Worm (Caenorhabditis elegans): ENCODE results near the gene F48C5.2.

DNA sequence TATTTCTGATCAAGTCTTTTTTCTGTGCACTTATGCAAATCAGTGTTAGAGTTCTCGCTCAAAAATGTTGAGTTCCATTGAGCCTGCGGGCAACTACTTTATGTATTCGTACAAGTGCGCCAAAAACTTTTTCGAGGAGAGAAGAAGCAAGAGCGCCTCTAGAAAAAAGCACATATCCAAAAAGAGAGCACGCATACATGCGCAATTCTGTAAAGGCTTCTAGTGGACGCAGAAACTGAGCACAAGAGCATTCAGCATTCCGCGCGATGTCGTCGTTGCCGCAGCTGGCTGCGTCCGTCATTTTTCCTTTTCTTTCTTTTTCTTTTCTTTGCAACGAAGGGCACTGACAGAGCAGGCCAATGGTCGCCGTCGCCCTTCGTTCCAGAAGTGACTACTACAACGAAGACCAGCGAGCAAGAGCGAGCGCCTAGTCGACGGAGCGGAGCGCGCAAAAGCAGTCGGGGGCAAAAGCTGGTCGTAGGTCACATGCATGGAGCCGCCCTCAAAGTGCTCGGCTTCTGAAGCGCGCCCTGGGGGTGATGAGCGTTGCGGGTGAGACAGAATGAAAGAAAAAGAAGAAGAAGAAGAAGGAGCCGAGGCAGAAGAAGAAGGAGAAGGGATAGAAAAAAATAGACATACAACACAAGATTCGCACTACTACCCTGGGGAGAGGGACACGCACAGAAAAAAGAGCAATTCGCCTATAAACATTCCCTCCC lies 19.0 kb upstream of the F48C5.2 start:
- TF ChIP-seq mdl-1 (tag; optimal IDR thresholded peaks at IDR 0.05) (no peak), aly-2 (tag; optimal IDR thresholded peaks at IDR 0.05) (no peak), nhr-25 (tag; optimal IDR thresholded peaks at IDR 0.05; ENCODE audit: borderline replicate concordance, insufficient read depth) (no peak), lsy-2 (tag; optimal IDR thresholded peaks at IDR 0.05) (peak; percentile 35 to 40), F37D6.2 (tag; optimal IDR thresholded peaks at IDR 0.05) (peak; percentile 87)

All from whole organism, L4 larva.